Fruit fly (Drosophila melanogaster) whole organism, prepupa: ENCODE data around the gene CG16826.

Experiments
- Blimp-1 ChIP-seq: fragments of 200-800 bp; sonication (Bioruptor generic); optimal IDR thresholded peaks from 3 replicates; lab custom pipeline; 2017; ENCODE audit warnings: missing biosample characterization, missing genetic modification characterization, mild to moderate bottlenecking, moderate library complexity, missing genetic modification reagents
- CG10631 ChIP-seq: fragments of 200-800 bp; sonication (Bioruptor generic); optimal IDR thresholded peaks from 2 replicates; lab custom pipeline; 2016; ENCODE audit warnings: missing biosample characterization, missing genetic modification characterization
- CG10669 ChIP-seq: fragments of 200-800 bp; sonication (Bioruptor generic); optimal IDR thresholded peaks from 3 replicates; lab custom pipeline; 2018; ENCODE audit warnings: missing biosample characterization, mild to moderate bottlenecking, missing genetic modification characterization, moderate library complexity
- CG11294 ChIP-seq: fragments of 200-800 bp; sonication (Bioruptor generic); IDR thresholded peaks from 2 replicates; pipeline ENCODE4 v1.3.6; 2022; ENCODE audit warnings: missing biosample characterization, missing genetic modification characterization
- CG11762 ChIP-seq: fragments of 200-800 bp; sonication (Bioruptor generic); optimal IDR thresholded peaks from 3 replicates; lab custom pipeline; 2016; ENCODE audit warnings: missing biosample characterization, missing genetic modification characterization; ENCODE audit not compliant: insufficient read depth
- CG11902 ChIP-seq: fragments of 200-800 bp; sonication (Bioruptor generic); optimal IDR thresholded peaks from 3 replicates; lab custom pipeline; 2016; ENCODE audit warnings: missing biosample characterization, missing genetic modification characterization
- CG1621 ChIP-seq: fragments of 200-800 bp; sonication (Bioruptor generic); optimal IDR thresholded peaks from 3 replicates; lab custom pipeline; 2018; ENCODE audit warnings: missing biosample characterization, mild to moderate bottlenecking, missing genetic modification characterization
- CG3032 ChIP-seq: fragments of 200-800 bp; optimal IDR thresholded peaks from 2 replicates; lab custom pipeline; 2019; ENCODE audit warnings: missing biosample characterization, mild to moderate bottlenecking, missing genetic modification characterization, moderate library complexity
- CG31627 ChIP-seq: fragments of 200-800 bp; sonication (Bioruptor generic); optimal IDR thresholded peaks from 3 replicates; lab custom pipeline; 2016; ENCODE audit warnings: missing biosample characterization, missing genetic modification characterization
- CG34406 ChIP-seq: fragments of 200-800 bp; sonication (Bioruptor generic); optimal IDR thresholded peaks from 3 replicates; lab custom pipeline; 2016; ENCODE audit warnings: missing biosample characterization, missing genetic modification characterization
- CG3919 ChIP-seq: fragments of 200-800 bp; sonication (Bioruptor generic); optimal IDR thresholded peaks from 3 replicates; lab custom pipeline; 2016; ENCODE audit warnings: missing biosample characterization, missing genetic modification characterization
- CG4318 ChIP-seq: fragments of 200-800 bp; sonication (Bioruptor generic); optimal IDR thresholded peaks from 3 replicates; lab custom pipeline; 2017; ENCODE audit warnings: missing biosample characterization, mild to moderate bottlenecking, missing genetic modification characterization
- CG6792 ChIP-seq: fragments of 200-800 bp; sonication (Bioruptor generic); optimal IDR thresholded peaks from 3 replicates; lab custom pipeline; 2016; ENCODE audit warnings: missing biosample characterization, missing genetic modification characterization
- CG6808 ChIP-seq: fragments of 200-800 bp; sonication (Bioruptor generic); optimal IDR thresholded peaks from 3 replicates; lab custom pipeline; 2017; ENCODE audit warnings: missing biosample characterization, missing genetic modification characterization, mild to moderate bottlenecking, moderate library complexity, missing genetic modification reagents
- Eip93F ChIP-seq: fragments of 200-800 bp; sonication (Bioruptor generic); optimal IDR thresholded peaks from 2 replicates; lab custom pipeline; 2016; ENCODE audit warnings: missing biosample characterization, mild to moderate bottlenecking, missing genetic modification characterization
- Ets96B ChIP-seq: fragments of 200-800 bp; optimal IDR thresholded peaks from 2 replicates; lab custom pipeline; 2019; ENCODE audit warnings: missing biosample characterization, mild to moderate bottlenecking, missing genetic modification characterization, moderate library complexity
- Gug ChIP-seq: fragments of 200-800 bp; sonication (Bioruptor generic); IDR thresholded peaks from 2 replicates; pipeline ENCODE4 v1.3.6; 2022; ENCODE audit warnings: missing biosample characterization, missing genetic modification characterization
- Hr38 ChIP-seq: sonication (Bioruptor generic); optimal IDR thresholded peaks from 2 replicates; lab custom pipeline; 2016; ENCODE audit warnings: missing biosample characterization, missing genetic modification characterization
- Hr39 ChIP-seq: fragments of 200-800 bp; sonication (Bioruptor generic); optimal IDR thresholded peaks from 2 replicates; lab custom pipeline; 2016; ENCODE audit warnings: missing biosample characterization, missing genetic modification characterization
- Lpt ChIP-seq: fragments of 200-800 bp; sonication (Bioruptor generic); optimal IDR thresholded peaks from 3 replicates; lab custom pipeline; 2016; ENCODE audit warnings: missing biosample characterization, missing genetic modification characterization
- Met ChIP-seq: fragments of 200-800 bp; sonication (Bioruptor generic); optimal IDR thresholded peaks from 3 replicates; lab custom pipeline; 2016; ENCODE audit warnings: missing biosample characterization, missing genetic modification characterization
- OdsH ChIP-seq: fragments of 200-800 bp; sonication (Bioruptor generic); optimal IDR thresholded peaks from 3 replicates; lab custom pipeline; 2016; ENCODE audit warnings: missing biosample characterization, missing genetic modification characterization
- Smox ChIP-seq: fragments of 200-800 bp; sonication (Bioruptor generic); optimal IDR thresholded peaks from 3 replicates; lab custom pipeline; 2016; ENCODE audit warnings: missing biosample characterization, missing genetic modification characterization
- Sox102F ChIP-seq: fragments of 200-800 bp; sonication (Bioruptor generic); optimal IDR thresholded peaks from 2 replicates; lab custom pipeline; 2016; ENCODE audit warnings: missing biosample characterization, mild to moderate bottlenecking, missing genetic modification characterization
- Sox14 ChIP-seq: fragments of 200-800 bp; sonication (Bioruptor generic); optimal IDR thresholded peaks from 3 replicates; lab custom pipeline; 2016; ENCODE audit warnings: missing biosample characterization, missing genetic modification characterization
- Sox15 ChIP-seq: fragments of 200-800 bp; sonication (Bioruptor generic); optimal IDR thresholded peaks from 3 replicates; lab custom pipeline; 2016; ENCODE audit warnings: missing biosample characterization, missing genetic modification characterization
- achi ChIP-seq: fragments of 200-800 bp; sonication (Bioruptor generic); optimal IDR thresholded peaks from 3 replicates; lab custom pipeline; 2016; ENCODE audit warnings: missing biosample characterization, missing genetic modification characterization
- acj6 ChIP-seq: fragments of 200-800 bp; sonication (Bioruptor generic); optimal IDR thresholded peaks from 3 replicates; lab custom pipeline; 2016; ENCODE audit warnings: missing biosample characterization, missing genetic modification characterization
- cyc ChIP-seq: fragments of 200-800 bp; sonication (Bioruptor generic); optimal IDR thresholded peaks from 3 replicates; lab custom pipeline; 2016; ENCODE audit warnings: missing biosample characterization, missing genetic modification characterization
- dac ChIP-seq: fragments of 200-800 bp; sonication (Bioruptor generic); optimal IDR thresholded peaks from 2 replicates; lab custom pipeline; 2017; ENCODE audit warnings: missing biosample characterization, mild to moderate bottlenecking, missing genetic modification characterization
- dsx ChIP-seq: fragments of 200-800 bp; optimal IDR thresholded peaks from 3 replicates; lab custom pipeline; 2019; ENCODE audit warnings: missing biosample characterization, mild to moderate bottlenecking, missing genetic modification characterization, moderate library complexity; ENCODE audit not compliant: poor library complexity, severe bottlenecking
- eg ChIP-seq: fragments of 200-800 bp; sonication (Bioruptor generic); IDR thresholded peaks from 3 replicates; pipeline ENCODE4 v1.3.6; 2022; ENCODE audit warnings: missing biosample characterization, missing genetic modification characterization
- esn ChIP-seq: fragments of 200-800 bp; sonication (Bioruptor generic); optimal IDR thresholded peaks from 2 replicates; lab custom pipeline; 2016; ENCODE audit warnings: missing biosample characterization, mild to moderate bottlenecking, missing genetic modification characterization, moderate library complexity
- fd59A ChIP-seq: fragments of 200-800 bp; sonication (Bioruptor generic); optimal IDR thresholded peaks from 2 replicates; lab custom pipeline; 2017; ENCODE audit warnings: missing biosample characterization, mild to moderate bottlenecking, missing genetic modification characterization, missing genetic modification reagents
- fd85E ChIP-seq: fragments of 200-800 bp; sonication (Bioruptor generic); optimal IDR thresholded peaks from 3 replicates; lab custom pipeline; 2016; ENCODE audit warnings: missing biosample characterization, missing genetic modification characterization
- fkh ChIP-seq: fragments of 200-800 bp; sonication (Bioruptor generic); optimal IDR thresholded peaks from 3 replicates; lab custom pipeline; 2017; ENCODE audit warnings: missing biosample characterization, mild to moderate bottlenecking, missing genetic modification characterization, moderate library complexity
- lz ChIP-seq: fragments of 200-800 bp; sonication (Bioruptor generic); optimal IDR thresholded peaks from 3 replicates; lab custom pipeline; 2016; ENCODE audit warnings: missing biosample characterization, missing genetic modification characterization
- spab ChIP-seq: fragments of 200-800 bp; sonication (Bioruptor generic); optimal IDR thresholded peaks from 2 replicates; lab custom pipeline; 2017; ENCODE audit warnings: missing biosample characterization, mild to moderate bottlenecking, missing genetic modification characterization, missing genetic modification reagents
- ss ChIP-seq, 2 experiments: fragments of 200-800 bp; sonication (Bioruptor generic); optimal IDR thresholded peaks; 2 replicates in 1 of 2; 3 replicates in 1 of 2; lab custom pipeline; 2017 to 2018; ENCODE audit warnings: mild to moderate bottlenecking in 2 of 2, missing biosample characterization in 2 of 2, missing genetic modification characterization in 2 of 2, moderate library complexity in 1 of 2
- svp ChIP-seq: fragments of 200-800 bp; sonication (Bioruptor generic); peaks from one replicate; lab custom pipeline; 2016; ENCODE audit warnings: missing biosample characterization, missing genetic modification characterization
- vri ChIP-seq: fragments of 200-800 bp; sonication (Bioruptor generic); optimal IDR thresholded peaks from 3 replicates; lab custom pipeline; 2016; ENCODE audit warnings: missing biosample characterization, mild to moderate bottlenecking, missing genetic modification characterization

CG16826 gene

dm6 chr2L:13373435-13374242 lies 26.1 kb downstream of the CG16826 start, which contains the start of the genes Bdp1 and CG6565 (continued):
- peak; percentile 97 for TF ChIP-seq Smox
- peak; percentile 95 for TF ChIP-seq CG6792 (GFP tag; lab: Kevin White, UChicago)
- peak; percentile 99 for TF ChIP-seq CG11902 (GFP tag; lab: Kevin White, UChicago)
- peak; percentile 95 for TF ChIP-seq Gug (GFP tag; lab: Robert Waterston, UW)
- peak; percentile 96 for TF ChIP-seq CG3919
- peak; percentile 99 for TF ChIP-seq cyc (GFP tag; lab: Kevin White, UChicago)
- peak; percentile 92 for TF ChIP-seq Hr38 (GFP tag; lab: Kevin White, UChicago)
- peak; percentile 97 for TF ChIP-seq Met (GFP tag; lab: Kevin White, UChicago)
- TF ChIP-seq svp, result no peak
- peak; percentile 98 for TF ChIP-seq Sox14 (GFP tag; lab: Kevin White, UChicago)
- peak; percentile 97 for TF ChIP-seq Sox102F
- TF ChIP-seq Blimp-1 (GFP tag; lab: Kevin White, UChicago), result peak; percentile 86
- peak; percentile 62 for TF ChIP-seq Eip93F (GFP tag; lab: Kevin White, UChicago)
- TF ChIP-seq Lpt (GFP tag; lab: Kevin White, UChicago), result peak; percentile 95
- TF ChIP-seq esn, result peak; percentile 99
- TF ChIP-seq ss (GFP tag; optimal IDR thresholded peaks at IDR 0.05; lab: Kevin White, UChicago), result peak in 1 of 2 experiments; percentile 93

dm6 chr2L:13376086-13376485 lies 28.5 kb downstream of the CG16826 start:
- no peak for TF ChIP-seq vri (GFP tag; lab: Kevin White, UChicago)
- no peak for TF ChIP-seq CG1621 (tag; lab: Kevin White, UChicago)
- TF ChIP-seq Hr39 (GFP tag; lab: Kevin White, UChicago), result no peak

dm6 chr2L:13378488-13378964 lies 31.0 kb downstream of the CG16826 start, which contains the start of the genes CG9302 and beta'COP:
Gene CG9302, minus strand, starts transcription at chr2L:13378538.
Gene beta'COP, plus strand, starts transcription at chr2L:13378902.
- TF ChIP-seq Gug (GFP tag; lab: Robert Waterston, UW), result peak; percentile 47
- peak; percentile 16 for TF ChIP-seq fd59A (GFP tag; lab: Kevin White, UChicago)
- peak; percentile 45 for TF ChIP-seq CG6792 (GFP tag; lab: Kevin White, UChicago)
- peak; percentile 28; the same call in 1 of the 3 replicates for TF ChIP-seq eg (GFP tag; lab: Robert Waterston, UW)
- TF ChIP-seq lz (GFP tag; lab: Kevin White, UChicago), result peak; percentile 71
- no peak for TF ChIP-seq Lpt (GFP tag; lab: Kevin White, UChicago)
- peak; percentile 60 for TF ChIP-seq Ets96B (tag; lab: Kevin White, UChicago)
- peak; percentile 61 for TF ChIP-seq CG31627 (GFP tag; lab: Kevin White, UChicago)
- no peak for TF ChIP-seq CG4318 (GFP tag; lab: Kevin White, UChicago)
- TF ChIP-seq Sox15 (GFP tag; lab: Kevin White, UChicago), result peak; percentile 66
- TF ChIP-seq OdsH (GFP tag; lab: Kevin White, UChicago), result peak; percentile 74
- peak; percentile 79 for TF ChIP-seq CG10631 (GFP tag; lab: Kevin White, UChicago)
- TF ChIP-seq CG11762 (GFP tag; lab: Kevin White, UChicago), result peak; percentile 32
- no peak for TF ChIP-seq fd85E (GFP tag; lab: Kevin White, UChicago)
- no peak for TF ChIP-seq CG10669 (GFP tag; lab: Kevin White, UChicago)
- no peak for TF ChIP-seq spab
- peak; percentile 80 for TF ChIP-seq achi (GFP tag; lab: Kevin White, UChicago)
- TF ChIP-seq esn, result peak; percentile 67
- TF ChIP-seq CG6808, result no peak
- peak; percentile 78 for TF ChIP-seq CG3032
- peak; percentile 14; the same call in 1 of the 2 replicates for TF ChIP-seq CG11294 (GFP tag; lab: Robert Waterston, UW)
- peak; percentile 46 for TF ChIP-seq cyc (GFP tag; lab: Kevin White, UChicago)
- no peak for TF ChIP-seq CG3919
- peak; percentile 21 for TF ChIP-seq Eip93F (GFP tag; lab: Kevin White, UChicago)
- TF ChIP-seq CG34406 (GFP tag; lab: Kevin White, UChicago), result peak; percentile 48
- no peak for TF ChIP-seq dac (GFP tag; lab: Kevin White, UChicago)
- TF ChIP-seq acj6 (GFP tag; lab: Kevin White, UChicago), result peak; percentile 72
- TF ChIP-seq fkh (GFP tag; lab: Kevin White, UChicago), result no peak
- TF ChIP-seq dsx (GFP tag; lab: Kevin White, UChicago), result peak; percentile 56
- TF ChIP-seq CG11902 (GFP tag; lab: Kevin White, UChicago), result peak; percentile 55
